Worm (Caenorhabditis elegans) whole organism, L3 larva: ENCODE results near the gene T09F3.7.

Experiments used
- R02D3.7 ChIP-seq: fragments of 150-350 bp; optimal IDR thresholded peaks from 2 replicates; lab custom pipeline; 2014; ENCODE audit warnings: missing biosample characterization, missing genetic modification characterization
- ZK546.5 ChIP-seq: sonication (generic microtip); optimal IDR thresholded peaks from 2 replicates; lab custom pipeline; 2017; ENCODE audit warnings: missing biosample characterization, missing genetic modification characterization
- aly-2 ChIP-seq: fragments of 150-350 bp; optimal IDR thresholded peaks from 2 replicates; lab custom pipeline; 2014; ENCODE audit warnings: missing biosample characterization, missing genetic modification characterization
- ama-1 ChIP-seq: fragments of 150-350 bp; optimal IDR thresholded peaks from 2 replicates; lab custom pipeline; 2018
- ceh-28 ChIP-seq: fragments of 150-350 bp; optimal IDR thresholded peaks from 2 replicates; lab custom pipeline; 2014; ENCODE audit warnings: missing biosample characterization, missing genetic modification reagents, missing genetic modification characterization
- ceh-82 ChIP-seq: fragments of 150-350 bp; optimal IDR thresholded peaks from 2 replicates; lab custom pipeline; 2014; ENCODE audit warnings: missing biosample characterization, missing genetic modification characterization
- ceh-9 ChIP-seq: sonication (generic microtip); optimal IDR thresholded peaks from 2 replicates; lab custom pipeline; 2018; ENCODE audit warnings: missing biosample characterization, missing genetic modification characterization
- daf-12 ChIP-seq: fragments of 150-350 bp; optimal IDR thresholded peaks from 2 replicates; lab custom pipeline; 2014; ENCODE audit warnings: missing biosample characterization, missing genetic modification reagents, missing genetic modification characterization
- egl-27 ChIP-seq: sonication (generic microtip); optimal IDR thresholded peaks from 4 replicates; lab custom pipeline; 2017; ENCODE audit warnings: missing biosample characterization, missing genetic modification reagents, missing genetic modification characterization
- egl-5 ChIP-seq: fragments of 150-350 bp; optimal IDR thresholded peaks from 2 replicates; lab custom pipeline; 2017; ENCODE audit warnings: missing biosample characterization, missing genetic modification reagents, missing genetic modification characterization, inconsistent platforms
- elt-2 ChIP-seq: sonication (generic microtip); optimal IDR thresholded peaks from 2 replicates; lab custom pipeline; 2016; ENCODE audit warnings: missing genetic modification reagents, mild to moderate bottlenecking, missing genetic modification characterization, missing compliant biosample characterization
- elt-3 ChIP-seq, 3 experiments: fragments of 150-350 bp in 1 of 3; sonication (generic microtip) in 2 of 3; optimal IDR thresholded peaks; 2 replicates in 2 of 3; 4 replicates in 1 of 3; lab custom pipeline; 2014 to 2017; ENCODE audit warnings: missing biosample characterization in 3 of 3, missing genetic modification characterization in 3 of 3
- eor-1 ChIP-seq, 2 experiments: fragments of 150-350 bp; optimal IDR thresholded peaks; 2 replicates each; lab custom pipeline; 2014 to 2018; ENCODE audit warnings: missing biosample characterization in 2 of 2, missing genetic modification characterization in 2 of 2
- fkh-10 ChIP-seq: sonication (generic microtip); optimal IDR thresholded peaks from 2 replicates; lab custom pipeline; 2017; ENCODE audit warnings: missing biosample characterization, missing genetic modification reagents, missing genetic modification characterization
- fos-1 ChIP-seq: fragments of 150-350 bp; optimal IDR thresholded peaks from 2 replicates; lab custom pipeline; 2014; ENCODE audit warnings: missing biosample characterization, missing genetic modification characterization
- hmg-11 ChIP-seq: sonication (generic microtip); optimal IDR thresholded peaks from 2 replicates; lab custom pipeline; 2016; ENCODE audit warnings: missing genetic modification characterization, missing compliant biosample characterization
- jun-1 ChIP-seq: fragments of 150-350 bp; optimal IDR thresholded peaks from 2 replicates; lab custom pipeline; 2014; ENCODE audit warnings: missing biosample characterization, missing genetic modification reagents, missing genetic modification characterization
- lin-39 ChIP-seq: fragments of 150-350 bp; optimal IDR thresholded peaks from 2 replicates; lab custom pipeline; 2018; ENCODE audit warnings: missing biosample characterization, missing genetic modification reagents, missing genetic modification characterization
- mdl-1 ChIP-seq: fragments of 150-350 bp; optimal IDR thresholded peaks from 2 replicates; lab custom pipeline; 2014; ENCODE audit warnings: missing biosample characterization, missing genetic modification characterization
- mml-1 ChIP-seq: fragments of 150-350 bp; sonication (generic microtip); optimal IDR thresholded peaks from 3 replicates; lab custom pipeline; 2014; ENCODE audit warnings: missing biosample characterization, missing genetic modification characterization
- nfya-1 ChIP-seq: sonication (generic microtip); optimal IDR thresholded peaks from 2 replicates; lab custom pipeline; 2017; ENCODE audit warnings: missing genetic modification characterization, mild to moderate bottlenecking, missing compliant biosample characterization, antibody characterized with exemption, moderate library complexity; ENCODE audit not compliant: insufficient read depth
- nhr-11 ChIP-seq: fragments of 150-350 bp; optimal IDR thresholded peaks from 2 replicates; lab custom pipeline; 2014; ENCODE audit warnings: missing biosample characterization, missing genetic modification characterization
- nhr-28 ChIP-seq: fragments of 150-350 bp; optimal IDR thresholded peaks from 2 replicates; lab custom pipeline; 2014; ENCODE audit warnings: missing biosample characterization, missing genetic modification characterization
- nhr-67 ChIP-seq: fragments of 150-350 bp; optimal IDR thresholded peaks from 2 replicates; lab custom pipeline; 2014; ENCODE audit warnings: missing biosample characterization, missing genetic modification characterization
- nhr-77 ChIP-seq: fragments of 150-350 bp; optimal IDR thresholded peaks from 2 replicates; lab custom pipeline; 2014; ENCODE audit warnings: missing biosample characterization, missing genetic modification characterization
- pha-4 ChIP-seq: fragments of 150-350 bp; optimal IDR thresholded peaks from 2 replicates; lab custom pipeline; 2014; ENCODE audit warnings: missing biosample characterization, missing genetic modification reagents, missing genetic modification characterization
- pqm-1 ChIP-seq: fragments of 150-350 bp; optimal IDR thresholded peaks from 2 replicates; lab custom pipeline; 2017; ENCODE audit warnings: missing biosample characterization, missing genetic modification characterization, inconsistent platforms
- sea-2 ChIP-seq: fragments of 150-350 bp; sonication (generic microtip); optimal IDR thresholded peaks from 4 replicates; lab custom pipeline; 2014; ENCODE audit warnings: missing biosample characterization, missing genetic modification reagents, missing genetic modification characterization
- skn-1 ChIP-seq: fragments of 150-350 bp; optimal IDR thresholded peaks from 2 replicates; lab custom pipeline; 2014; ENCODE audit warnings: missing biosample characterization, missing genetic modification characterization
- snpc-4 ChIP-seq: fragments of 150-350 bp; optimal IDR thresholded peaks from 2 replicates; lab custom pipeline; 2014; ENCODE audit warnings: missing biosample characterization, missing genetic modification characterization
- tbx-2 ChIP-seq: sonication (generic microtip); optimal IDR thresholded peaks from 2 replicates; lab custom pipeline; 2016; ENCODE audit warnings: mild to moderate bottlenecking, missing genetic modification characterization, missing compliant biosample characterization
- zag-1 ChIP-seq: fragments of 150-350 bp; optimal IDR thresholded peaks from 2 replicates; lab custom pipeline; 2014; ENCODE audit warnings: missing biosample characterization, missing genetic modification characterization
- ztf-4 ChIP-seq: fragments of 150-350 bp; optimal IDR thresholded peaks from 2 replicates; lab custom pipeline; 2014; ENCODE audit warnings: missing biosample characterization, missing genetic modification characterization

Gene T09F3.7

ce11 chrII:10360487-10360886, 30.5 kb upstream of the T09F3.7 start, which contains the start of gene C07E3.4:
Gene C07E3.4 (plus strand): TSS chrII:10360787.
- TF ChIP-seq snpc-4 (tag; lab: Kevin White, UChicago): no peak
- TF ChIP-seq jun-1 (tag; lab: Kevin White, UChicago): no peak
- TF ChIP-seq eor-1 (tag; optimal IDR thresholded peaks at IDR 0.05; lab: Kevin White, UChicago): no peak
- TF ChIP-seq pqm-1: no peak
- TF ChIP-seq ZK546.5 (tag; lab: Kevin White, UChicago): no peak
- no peak for TF ChIP-seq sea-2 (GFP tag; lab: Kevin White, UChicago)
- TF ChIP-seq nhr-28: no peak
- TF ChIP-seq egl-5 (tag; lab: Kevin White, UChicago): no peak
- TF ChIP-seq hmg-11: no peak
- no peak for TF ChIP-seq mdl-1 (tag; lab: Kevin White, UChicago)
- TF ChIP-seq egl-27 (tag; lab: Kevin White, UChicago): no peak
- no peak for TF ChIP-seq nhr-11
- no peak for TF ChIP-seq lin-39 (tag; lab: Kevin White, UChicago)

ce11 chrII:10367202-10367601, 23.8 kb upstream of the T09F3.7 start, which contains the start of gene ceh-57:
Gene ceh-57 (minus strand): TSS chrII:10367296.
- TF ChIP-seq hmg-11 (no peak), zag-1 (no peak), fkh-10 (GFP tag; lab: Kevin White, UChicago) (no peak), sea-2 (GFP tag; lab: Kevin White, UChicago) (no peak), egl-5 (tag; lab: Kevin White, UChicago) (no peak), nhr-67 (tag; lab: Kevin White, UChicago) (no peak), nfya-1 (tag; lab: Kevin White, UChicago) (no peak), pha-4 (tag; lab: Kevin White, UChicago) (no peak), elt-3 (tag; optimal IDR thresholded peaks at IDR 0.05; lab: Kevin White, UChicago) (no peak), mml-1 (tag; lab: Kevin White, UChicago) (no peak), ama-1 (lab: Kevin White, UChicago) (no peak), skn-1 (no peak), mdl-1 (tag; lab: Kevin White, UChicago) (no peak), daf-12 (tag; lab: Kevin White, UChicago) (no peak)

ce11 chrII:10369547-10370028, 21.4 kb upstream of the T09F3.7 start, which contains the start of gene ceh-58:
Gene ceh-58 (minus strand): TSS chrII:10369597.
- TF ChIP-seq ceh-9 (tag; lab: Kevin White, UChicago) (no peak), egl-27 (tag; lab: Kevin White, UChicago) (no peak)

- TF ChIP-seq lin-39 (tag; lab: Kevin White, UChicago) (peak; percentile 56), nfya-1 (tag; lab: Kevin White, UChicago) (peak; percentile 23), R02D3.7 (tag; lab: Kevin White, UChicago) (no peak), ZK546.5 (tag; lab: Kevin White, UChicago) (no peak), hmg-11 (peak; percentile 20), tbx-2 (no peak)
These were observed 20.1 kb upstream of the T09F3.7 start for ce11 chrII:10370826-10371225.

ce11 chrII:10373016-10373415, 18.0 kb upstream of the T09F3.7 start:
- TF ChIP-seq nhr-11 (no peak), sea-2 (GFP tag; lab: Kevin White, UChicago) (no peak), elt-2 (tag; lab: Kevin White, UChicago) (peak; percentile 61), egl-27 (tag; lab: Kevin White, UChicago) (no peak), pqm-1 (peak; percentile 16), nfya-1 (tag; lab: Kevin White, UChicago) (no peak), nhr-77 (tag; lab: Kevin White, UChicago) (no peak), fos-1 (no peak), ceh-82 (tag; lab: Kevin White, UChicago) (no peak), pha-4 (tag; lab: Kevin White, UChicago) (peak; percentile 67)

ce11 chrII:10373536-10374169, 17.3 kb upstream of the T09F3.7 start:
- TF ChIP-seq daf-12 (tag; lab: Kevin White, UChicago) (no peak), elt-3 (tag; optimal IDR thresholded peaks at IDR 0.05; lab: Kevin White, UChicago) (no peak), ama-1 (lab: Kevin White, UChicago) (no peak), egl-5 (tag; lab: Kevin White, UChicago) (peak; percentile 61), ztf-4 (no peak), aly-2 (tag; lab: Kevin White, UChicago) (no peak), lin-39 (tag; lab: Kevin White, UChicago) (peak; percentile 17), pha-4 (tag; lab: Kevin White, UChicago) (no peak), ceh-28 (tag; lab: Kevin White, UChicago) (no peak)
